Worm (Caenorhabditis elegans) whole organism, L2 larva: Measurements from ENCODE around the gene Y54G2A.77.

ENCODE experiments used
- dmd-4 ChIP-seq: sonication (generic microtip); optimal IDR thresholded peaks from 2 replicates; lab custom pipeline; 2017; ENCODE audit warnings: missing biosample characterization, missing genetic modification characterization
- lin-13 ChIP-seq: fragments of 150-350 bp; optimal IDR thresholded peaks from 2 replicates; lab custom pipeline; 2014; ENCODE audit warnings: missing biosample characterization, missing genetic modification reagents, missing genetic modification characterization
- nhr-129 ChIP-seq: fragments of 150-350 bp; optimal IDR thresholded peaks from 2 replicates; lab custom pipeline; 2014; ENCODE audit warnings: missing biosample characterization, missing genetic modification characterization

ce11 chrIV:2808154-2808553, 45.7 kb downstream of the Y54G2A.77 start:
- TF ChIP-seq lin-13 (GFP tag; lab: Kevin White, UChicago), result no peak
- no peak for TF ChIP-seq dmd-4 (tag; lab: Kevin White, UChicago)
- no peak for TF ChIP-seq nhr-129 (tag; lab: Kevin White, UChicago)
